Fruit fly (Drosophila melanogaster) whole organism, embryonic: Measurements from ENCODE around the gene CG11353.

Experiments
- BEAF-32 ChIP-seq: fragments of 200-800 bp; sonication (Bioruptor generic); optimal IDR thresholded peaks from 3 replicates; lab custom pipeline; 2017; ENCODE audit warnings: missing biosample characterization, missing genetic modification characterization, mild to moderate bottlenecking, moderate library complexity, missing genetic modification reagents
- CG10321 ChIP-seq: fragments of 200-800 bp; sonication (Bioruptor generic); IDR thresholded peaks from 2 replicates; pipeline ENCODE4 v1.3.6; 2022; ENCODE audit warnings: missing biosample characterization, missing genetic modification characterization
- CG11695 ChIP-seq: fragments of 200-800 bp; sonication (Bioruptor generic); IDR thresholded peaks from 3 replicates; pipeline ENCODE4 v1.3.6; 2022; ENCODE audit warnings: missing biosample characterization, missing genetic modification characterization
- CG12104 ChIP-seq: fragments of 200-800 bp; sonication (Bioruptor generic); optimal IDR thresholded peaks from 3 replicates; lab custom pipeline; 2016; ENCODE audit warnings: missing biosample characterization, missing genetic modification characterization
- CG12299 ChIP-seq: fragments of 200-800 bp; sonication (Bioruptor generic); optimal IDR thresholded peaks from 2 replicates; lab custom pipeline; 2018; ENCODE audit warnings: missing biosample characterization, mild to moderate bottlenecking, missing genetic modification characterization
- CG14441 ChIP-seq: fragments of 200-800 bp; sonication (Bioruptor generic); IDR thresholded peaks from 2 replicates; pipeline ENCODE4 v1.3.6; 2022; ENCODE audit warnings: missing biosample characterization, missing genetic modification characterization
- CG15696 ChIP-seq: fragments of 200-800 bp; sonication (Bioruptor generic); optimal IDR thresholded peaks from 2 replicates; lab custom pipeline; 2019; ENCODE audit warnings: missing biosample characterization, mild to moderate bottlenecking, missing genetic modification characterization, moderate library complexity
- CG16779 ChIP-seq: fragments of 200-800 bp; sonication (Bioruptor generic); IDR thresholded peaks from 2 replicates; pipeline ENCODE4 v1.3.6; 2022; ENCODE audit warnings: missing biosample characterization, missing genetic modification characterization
- CG32532 ChIP-seq: fragments of 200-800 bp; sonication (Bioruptor generic); IDR thresholded peaks from 2 replicates; pipeline ENCODE4 v1.3.6; 2022; ENCODE audit warnings: missing biosample characterization, missing genetic modification characterization
- CG4404 ChIP-seq: fragments of 200-800 bp; sonication (Bioruptor generic); IDR thresholded peaks from 2 replicates; pipeline ENCODE4 v1.3.6; 2022; ENCODE audit warnings: missing biosample characterization, missing genetic modification characterization
- CG4820 ChIP-seq: fragments of 200-800 bp; sonication (Bioruptor generic); optimal IDR thresholded peaks from 3 replicates; lab custom pipeline; 2016; ENCODE audit warnings: missing biosample characterization, missing genetic modification characterization
- CG5953 ChIP-seq: fragments of 200-800 bp; sonication (Bioruptor generic); IDR thresholded peaks from 2 replicates; pipeline ENCODE4 v1.3.6; 2022; ENCODE audit warnings: missing biosample characterization, missing genetic modification characterization
- CG6175 ChIP-seq: fragments of 200-800 bp; sonication (Bioruptor generic); IDR thresholded peaks from 3 replicates; pipeline ENCODE4 v1.3.6; 2022; ENCODE audit warnings: missing biosample characterization, missing genetic modification characterization
- CG7556 ChIP-seq: fragments of 200-800 bp; sonication (Bioruptor generic); optimal IDR thresholded peaks from 2 replicates; lab custom pipeline; 2017; ENCODE audit warnings: missing biosample characterization, mild to moderate bottlenecking, missing genetic modification characterization
- CG7786 ChIP-seq: fragments of 200-800 bp; sonication (Bioruptor generic); optimal IDR thresholded peaks from 2 replicates; lab custom pipeline; 2016; ENCODE audit warnings: missing biosample characterization, missing genetic modification characterization
- CHES-1-like ChIP-seq: fragments of 200-800 bp; sonication (Bioruptor generic); optimal IDR thresholded peaks from 2 replicates; lab custom pipeline; 2016; ENCODE audit warnings: missing biosample characterization, missing genetic modification characterization
- Dfd ChIP-seq, 2 experiments: fragments of >200 bp; optimal IDR thresholded peaks; 2 replicates each; lab custom pipeline; 2017; ENCODE audit warnings: missing biosample characterization in 2 of 2, missing genetic modification characterization in 2 of 2
- Dip2 ChIP-seq: fragments of 200-800 bp; sonication (Bioruptor generic); IDR thresholded peaks from 2 replicates; pipeline ENCODE4 v1.3.6; 2022; ENCODE audit warnings: missing biosample characterization, missing genetic modification characterization
- Dll ChIP-seq: fragments of 200-800 bp; sonication (Bioruptor generic); IDR thresholded peaks from 4 replicates; pipeline ENCODE4 v1.3.6; 2022; ENCODE audit warnings: missing biosample characterization, missing genetic modification characterization; ENCODE audit not compliant: partially characterized antibody
- Ets65A ChIP-seq: fragments of 200-800 bp; sonication (Bioruptor generic); peaks from one replicate; lab custom pipeline; 2016; ENCODE audit warnings: missing biosample characterization, missing genetic modification characterization
- Ets97D ChIP-seq: fragments of 200-800 bp; sonication (Bioruptor generic); optimal IDR thresholded peaks from 3 replicates; lab custom pipeline; 2016; ENCODE audit warnings: missing biosample characterization, missing genetic modification characterization
- H15 ChIP-seq: fragments of 200-800 bp; sonication (Bioruptor generic); IDR thresholded peaks from 3 replicates; pipeline ENCODE4 v1.3.6; 2022; ENCODE audit warnings: missing biosample characterization, missing genetic modification characterization
- Hey ChIP-seq: fragments of 200-800 bp; sonication (Bioruptor generic); optimal IDR thresholded peaks from 3 replicates; lab custom pipeline; 2018; ENCODE audit warnings: missing biosample characterization, mild to moderate bottlenecking, missing genetic modification characterization
- Hr39 ChIP-seq: fragments of >200 bp; optimal IDR thresholded peaks from 2 replicates; lab custom pipeline; 2017
- Hr51 ChIP-seq, 2 experiments: fragments of 200-800 bp; sonication (Bioruptor generic); optimal IDR thresholded peaks; 2 replicates in 1 of 2; 3 replicates in 1 of 2; lab custom pipeline; 2016 to 2018; ENCODE audit warnings: missing biosample characterization in 2 of 2, missing genetic modification characterization in 2 of 2, mild to moderate bottlenecking in 1 of 2, moderate library complexity in 1 of 2
- Lhr ChIP-seq: fragments of 200-800 bp; sonication (Bioruptor generic); optimal IDR thresholded peaks from 3 replicates; lab custom pipeline; 2017; ENCODE audit warnings: mild to moderate bottlenecking, missing biosample characterization, missing genetic modification reagents, missing genetic modification characterization
- Mad ChIP-seq: fragments of 200-800 bp; sonication (Bioruptor generic); optimal IDR thresholded peaks from 2 replicates; lab custom pipeline; 2016; ENCODE audit warnings: missing biosample characterization, missing genetic modification characterization
- Max ChIP-seq: fragments of 200-800 bp; sonication (Bioruptor generic); optimal IDR thresholded peaks from 2 replicates; lab custom pipeline; 2016; ENCODE audit warnings: missing biosample characterization, mild to moderate bottlenecking, missing genetic modification characterization
- Mes4 ChIP-seq: fragments of 200-800 bp; sonication (Bioruptor generic); optimal IDR thresholded peaks from 2 replicates; lab custom pipeline; 2016; ENCODE audit warnings: missing biosample characterization, missing genetic modification characterization
- Myb ChIP-seq: fragments of 200-800 bp; sonication (Bioruptor generic); optimal IDR thresholded peaks from 2 replicates; lab custom pipeline; 2016; ENCODE audit warnings: missing biosample characterization, missing genetic modification characterization
- Pdp1 ChIP-seq, 2 experiments: fragments of 200-800 bp; sonication (Bioruptor generic); optimal IDR thresholded peaks; 3 replicates each; lab custom pipeline; 2016; ENCODE audit warnings: missing biosample characterization in 2 of 2, missing genetic modification characterization in 2 of 2, mild to moderate bottlenecking in 1 of 2, moderate library complexity in 1 of 2
- Six4 ChIP-seq: fragments of 200-800 bp; sonication (Bioruptor generic); optimal IDR thresholded peaks from 2 replicates; lab custom pipeline; 2016; ENCODE audit warnings: missing biosample characterization, missing genetic modification characterization
- Spps ChIP-seq: fragments of 200-800 bp; sonication (Bioruptor generic); optimal IDR thresholded peaks from 2 replicates; lab custom pipeline; 2018; ENCODE audit warnings: missing biosample characterization, mild to moderate bottlenecking, missing genetic modification characterization
- Tbp ChIP-seq: fragments of >200 bp; optimal IDR thresholded peaks from 2 replicates; lab custom pipeline; 2018; ENCODE audit warnings: missing biosample characterization, missing genetic modification characterization
- crc ChIP-seq: fragments of 200-800 bp; sonication (Bioruptor generic); optimal IDR thresholded peaks from 2 replicates; lab custom pipeline; 2016; ENCODE audit warnings: missing biosample characterization, missing genetic modification characterization
- dan ChIP-seq: fragments of 200-800 bp; sonication (Bioruptor generic); IDR thresholded peaks from 2 replicates; pipeline ENCODE4 v1.3.6; 2022; ENCODE audit warnings: missing biosample characterization, missing genetic modification characterization
- dm ChIP-seq: fragments of 200-800 bp; sonication (Bioruptor generic); optimal IDR thresholded peaks from 3 replicates; lab custom pipeline; 2016; ENCODE audit warnings: missing biosample characterization, missing genetic modification characterization
- dysf ChIP-seq: fragments of 200-800 bp; sonication (Bioruptor generic); IDR thresholded peaks from 3 replicates; pipeline ENCODE4 v1.3.6; 2022; ENCODE audit warnings: missing biosample characterization, missing genetic modification characterization
- esg ChIP-seq: fragments of 200-800 bp; sonication (Bioruptor generic); conservative IDR thresholded peaks from 2 replicates; pipeline ENCODE4 v1.3.6; 2022; ENCODE audit warnings: missing biosample characterization, missing genetic modification characterization
- fd64A ChIP-seq: fragments of 200-800 bp; sonication (Bioruptor generic); optimal IDR thresholded peaks from 3 replicates; lab custom pipeline; 2018; ENCODE audit warnings: missing biosample characterization, mild to moderate bottlenecking, missing genetic modification characterization
- gce ChIP-seq: fragments of 200-800 bp; sonication (Bioruptor generic); IDR thresholded peaks from 3 replicates; pipeline ENCODE4 v1.3.6; 2022; ENCODE audit warnings: missing biosample characterization, missing genetic modification characterization
- gcm ChIP-seq: fragments of 200-800 bp; sonication (Bioruptor generic); optimal IDR thresholded peaks from 2 replicates; lab custom pipeline; 2019; ENCODE audit warnings: missing biosample characterization, mild to moderate bottlenecking, missing genetic modification characterization, moderate library complexity
- hb ChIP-seq: fragments of 200-800 bp; sonication (Bioruptor generic); IDR thresholded peaks from 3 replicates; pipeline ENCODE4 v1.3.6; 2022; ENCODE audit warnings: missing biosample characterization, missing genetic modification characterization; ENCODE audit not compliant: partially characterized antibody
- lilli ChIP-seq: fragments of 200-800 bp; sonication (Bioruptor generic); optimal IDR thresholded peaks from 3 replicates; lab custom pipeline; 2016; ENCODE audit warnings: missing biosample characterization, missing genetic modification characterization
- maf-S ChIP-seq: fragments of 200-800 bp; sonication (Bioruptor generic); optimal IDR thresholded peaks from 2 replicates; lab custom pipeline; 2016; ENCODE audit warnings: missing biosample characterization, missing genetic modification characterization
- pb ChIP-seq: fragments of 200-800 bp; sonication (Bioruptor generic); optimal IDR thresholded peaks from 3 replicates; lab custom pipeline; 2016; ENCODE audit warnings: missing biosample characterization, missing genetic modification characterization
- pho ChIP-seq: fragments of 200-800 bp; sonication (Bioruptor generic); optimal IDR thresholded peaks from 2 replicates; lab custom pipeline; 2016; ENCODE audit warnings: missing biosample characterization, missing genetic modification characterization
- run ChIP-seq: fragments of 200-800 bp; sonication (Bioruptor generic); optimal IDR thresholded peaks from 3 replicates; lab custom pipeline; 2018; ENCODE audit warnings: missing biosample characterization, mild to moderate bottlenecking, missing genetic modification characterization
- shn ChIP-seq: fragments of 200-800 bp; sonication (Bioruptor generic); optimal IDR thresholded peaks from 3 replicates; lab custom pipeline; 2016; ENCODE audit warnings: missing biosample characterization, missing genetic modification characterization
- sisA ChIP-seq: fragments of 200-800 bp; sonication (Bioruptor generic); IDR thresholded peaks from 2 replicates; pipeline ENCODE4 v1.3.6; 2022; ENCODE audit warnings: missing biosample characterization, missing genetic modification characterization
- so ChIP-seq: fragments of 200-800 bp; sonication (Bioruptor generic); IDR thresholded peaks from 3 replicates; pipeline ENCODE4 v1.3.6; 2022; ENCODE audit warnings: missing biosample characterization, missing genetic modification characterization
- unpg ChIP-seq: fragments of 200-800 bp; sonication (Bioruptor generic); optimal IDR thresholded peaks from 3 replicates; lab custom pipeline; 2018; ENCODE audit warnings: missing biosample characterization, mild to moderate bottlenecking, missing genetic modification characterization, moderate library complexity
- z ChIP-seq: fragments of 200-800 bp; sonication (Bioruptor generic); IDR thresholded peaks from 3 replicates; pipeline ENCODE4 v1.3.6; 2022; ENCODE audit warnings: missing biosample characterization, missing genetic modification characterization

Gene CG11353

DNA sequence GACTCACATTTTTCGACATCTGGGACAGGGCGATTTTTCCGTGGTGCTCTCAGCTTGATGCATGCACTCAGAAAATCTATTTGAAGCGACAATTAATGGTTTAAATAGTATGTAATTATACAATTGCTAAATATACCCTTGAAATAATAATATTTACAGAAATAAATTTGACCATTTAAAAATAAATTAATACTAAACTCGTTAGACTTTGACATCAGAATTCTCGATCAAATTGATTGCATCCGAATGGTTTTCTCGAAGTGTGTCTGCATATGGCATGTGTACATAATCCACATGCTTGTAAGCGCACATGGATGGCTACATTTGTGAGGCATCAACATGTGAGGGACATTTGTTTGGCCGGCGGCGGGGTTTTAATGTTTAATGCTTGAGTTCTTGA, 13.7 kb downstream of the CG11353 start (continued):
- TF ChIP-seq Pdp1 (GFP tag; optimal IDR thresholded peaks at IDR 0.05; lab: Kevin White, UChicago) = peak in 1 of 2 experiments; percentile 14
- TF ChIP-seq maf-S (GFP tag; lab: Kevin White, UChicago) = no peak
- TF ChIP-seq BEAF-32 = no peak
- TF ChIP-seq unpg (GFP tag; lab: Kevin White, UChicago) = peak; percentile 74
- TF ChIP-seq Tbp (GFP tag; lab: Kevin White, UChicago) = no peak
- TF ChIP-seq Dfd (GFP tag; optimal IDR thresholded peaks at IDR 0.05; lab: Kevin White, UChicago) = no peak
- peak; percentile 46; the same call in 1 of the 3 replicates for TF ChIP-seq dysf
- peak; percentile 32 for TF ChIP-seq Mad (GFP tag; lab: Kevin White, UChicago)
- TF ChIP-seq Hr51 (GFP tag; optimal IDR thresholded peaks at IDR 0.05; lab: Kevin White, UChicago) = peak in 1 of 2 experiments; percentile 49
- peak; percentile 74 for TF ChIP-seq Spps
- TF ChIP-seq run (tag; lab: Kevin White, UChicago) = no peak
- TF ChIP-seq esg = no peak
- peak; percentile 59 for TF ChIP-seq CG7556
- TF ChIP-seq Ets65A = no peak
- no peak for TF ChIP-seq gce
- peak; percentile 64 for TF ChIP-seq Max
- no peak for TF ChIP-seq CG14441
- no peak for TF ChIP-seq pb (GFP tag; lab: Kevin White, UChicago)
- TF ChIP-seq so (GFP tag; lab: Robert Waterston, UW) = no peak
- TF ChIP-seq Dll = no peak
- peak; percentile 57 for TF ChIP-seq Six4 (GFP tag; lab: Kevin White, UChicago)
- TF ChIP-seq CG4404 (GFP tag; lab: Robert Waterston, UW) = peak; percentile 84
- TF ChIP-seq lilli (GFP tag; lab: Kevin White, UChicago) = peak; percentile 29
- TF ChIP-seq gcm (GFP tag; lab: Kevin White, UChicago) = peak; percentile 61
- TF ChIP-seq crc (GFP tag; lab: Kevin White, UChicago) = no peak
- TF ChIP-seq shn (GFP tag; lab: Kevin White, UChicago) = no peak
- TF ChIP-seq Hr39 (lab: Kevin White, UChicago) = no peak
- TF ChIP-seq dan (GFP tag; lab: Robert Waterston, UW) = peak; percentile 73; the same call in 1 of the 2 replicates
- TF ChIP-seq CG4820 (GFP tag; lab: Kevin White, UChicago) = peak; percentile 70
- TF ChIP-seq Myb (GFP tag; lab: Kevin White, UChicago) = no peak
- no peak for TF ChIP-seq Ets97D (GFP tag; lab: Kevin White, UChicago)
- TF ChIP-seq Lhr (GFP tag; lab: Kevin White, UChicago) = no peak
- peak; percentile 90 for TF ChIP-seq CG15696 (tag; lab: Kevin White, UChicago)
- no peak for TF ChIP-seq CG12299
- TF ChIP-seq CG7786 (GFP tag; lab: Kevin White, UChicago) = no peak
- no peak for TF ChIP-seq CHES-1-like (GFP tag; lab: Kevin White, UChicago)
- TF ChIP-seq Hey (tag; lab: Kevin White, UChicago) = no peak
- no peak for TF ChIP-seq CG6175 (GFP tag; lab: Robert Waterston, UW)
- TF ChIP-seq CG12104 (GFP tag; lab: Kevin White, UChicago) = no peak
- TF ChIP-seq dm = no peak
- no peak for TF ChIP-seq hb (GFP tag; lab: Robert Waterston, UW)
- TF ChIP-seq CG32532 (GFP tag; lab: Robert Waterston, UW) = no peak
- TF ChIP-seq CG10321 (GFP tag; lab: Robert Waterston, UW) = no peak
- no peak for TF ChIP-seq z
- TF ChIP-seq Mes4 (GFP tag; lab: Kevin White, UChicago) = no peak
- TF ChIP-seq fd64A (GFP tag; lab: Kevin White, UChicago) = no peak
- TF ChIP-seq sisA (GFP tag; lab: Robert Waterston, UW) = peak; percentile 35; the same call in 1 of the 2 replicates
- TF ChIP-seq CG11695 (GFP tag; lab: Robert Waterston, UW) = peak; percentile 72
- no peak for TF ChIP-seq CG16779 (GFP tag; lab: Robert Waterston, UW)
- no peak for TF ChIP-seq Dip2
- TF ChIP-seq CG5953 (GFP tag; lab: Robert Waterston, UW) = no peak
- no peak for TF ChIP-seq pho (GFP tag; lab: Kevin White, UChicago)
- TF ChIP-seq H15 = 0 out of 3 replicates have a peak, but pooled peaks have one; percentile 15
